Worm (Caenorhabditis elegans) whole organism, L4 larva: Measurements from ENCODE around the gene C07D8.5.

Source experiments
- D1046.2 ChIP-seq: fragments of 200-800 bp; sonication (Bioruptor generic); IDR thresholded peaks from 2 replicates; pipeline ENCODE4 v1.3.6; 2022; ENCODE audit warnings: missing genetic modification characterization, missing compliant biosample characterization
- F26F4.8 ChIP-seq: fragments of 200-800 bp; sonication (Bioruptor generic); conservative IDR thresholded peaks from 2 replicates; pipeline ENCODE4 v1.3.6; 2022; ENCODE audit warnings: missing genetic modification characterization, missing compliant biosample characterization
- F49E8.2 ChIP-seq: sonication (generic microtip); optimal IDR thresholded peaks from 2 replicates; lab custom pipeline; 2016; ENCODE audit warnings: missing compliant biosample characterization, mild to moderate bottlenecking, missing genetic modification characterization, borderline replicate concordance
- Y48G9A.11 ChIP-seq: fragments of 200-800 bp; sonication (Bioruptor generic); IDR thresholded peaks from 2 replicates; pipeline ENCODE4 v1.3.6; 2022; ENCODE audit warnings: missing genetic modification reagents, missing genetic modification characterization, missing compliant biosample characterization
- aha-1 ChIP-seq: fragments of 150-350 bp; peaks from one replicate; lab custom pipeline; 2014; ENCODE audit warnings: missing biosample characterization, missing genetic modification characterization
- arid-1 ChIP-seq: fragments of 200-800 bp; sonication (Bioruptor generic); conservative IDR thresholded peaks from 2 replicates; pipeline ENCODE4 v1.3.6; 2022; ENCODE audit warnings: missing genetic modification reagents, missing genetic modification characterization, missing compliant biosample characterization
- ceh-20 ChIP-seq: fragments of 200-800 bp; sonication (Bioruptor generic); IDR thresholded peaks from 2 replicates; pipeline ENCODE4 v1.3.6; 2022; ENCODE audit warnings: missing genetic modification reagents, missing genetic modification characterization, missing compliant biosample characterization
- ceh-62 ChIP-seq: sonication (generic microtip); optimal IDR thresholded peaks from 2 replicates; lab custom pipeline; 2017; ENCODE audit warnings: missing biosample characterization, missing genetic modification characterization
- ceh-82 ChIP-seq: sonication (generic microtip); optimal IDR thresholded peaks from 2 replicates; lab custom pipeline; 2017; ENCODE audit warnings: missing biosample characterization, missing genetic modification characterization
- cey-2 ChIP-seq: sonication (generic microtip); optimal IDR thresholded peaks from 3 replicates; lab custom pipeline; 2017; ENCODE audit warnings: missing genetic modification characterization, mild to moderate bottlenecking, missing compliant biosample characterization, antibody characterized with exemption, borderline replicate concordance; ENCODE audit not compliant: insufficient read depth
- ctbp-1 ChIP-seq: fragments of 200-800 bp; sonication (Bioruptor generic); IDR thresholded peaks from 2 replicates; pipeline ENCODE4 v1.3.6; 2022; ENCODE audit warnings: missing genetic modification reagents, missing genetic modification characterization, missing compliant biosample characterization
- daf-19 ChIP-seq: fragments of 200-800 bp; sonication (Bioruptor generic); conservative IDR thresholded peaks from 2 replicates; pipeline ENCODE4 v1.3.6; 2022; ENCODE audit warnings: missing genetic modification characterization, missing compliant biosample characterization
- dmd-6 ChIP-seq: fragments of 200-800 bp; sonication (Bioruptor generic); IDR thresholded peaks from 2 replicates; pipeline ENCODE4 v1.3.6; 2022; ENCODE audit warnings: missing genetic modification reagents, missing genetic modification characterization, missing compliant biosample characterization
- duxl-1 ChIP-seq: sonication (generic microtip); optimal IDR thresholded peaks from 2 replicates; lab custom pipeline; 2016; ENCODE audit warnings: mild to moderate bottlenecking, missing genetic modification characterization, moderate library complexity, missing compliant biosample characterization; ENCODE audit not compliant: poor library complexity
- fkh-10 ChIP-seq: fragments of 150-350 bp; optimal IDR thresholded peaks from 2 replicates; lab custom pipeline; 2014; ENCODE audit warnings: missing biosample characterization, missing genetic modification reagents, missing genetic modification characterization
- gei-8 ChIP-seq: fragments of 200-800 bp; sonication (Bioruptor generic); optimal IDR thresholded peaks from 2 replicates; lab custom pipeline; 2018; ENCODE audit warnings: mild to moderate bottlenecking, missing genetic modification characterization, missing compliant biosample characterization
- hif-1 ChIP-seq, 2 experiments: sonication (generic microtip); optimal IDR thresholded peaks; 2 replicates each; lab custom pipeline; 2016 to 2017; ENCODE audit warnings: missing compliant biosample characterization in 2 of 2, missing genetic modification characterization in 2 of 2, missing genetic modification reagents in 2 of 2, missing genotype in 2 of 2, mild to moderate bottlenecking in 1 of 2
- hlh-30 ChIP-seq: sonication (generic microtip); optimal IDR thresholded peaks from 2 replicates; lab custom pipeline; 2017; ENCODE audit warnings: antibody characterized with exemption, mild to moderate bottlenecking, missing genetic modification characterization, missing compliant biosample characterization; ENCODE audit not compliant: insufficient read depth
- hmg-1.1 ChIP-seq: fragments of 200-800 bp; sonication (Bioruptor generic); IDR thresholded peaks from 2 replicates; pipeline ENCODE4 v1.3.6; 2022; ENCODE audit warnings: missing genetic modification reagents, missing genetic modification characterization, missing compliant biosample characterization
- lim-7 ChIP-seq: fragments of 200-800 bp; sonication (Bioruptor generic); IDR thresholded peaks from 2 replicates; pipeline ENCODE4 v1.3.6; 2022; ENCODE audit warnings: missing genetic modification characterization, missing compliant biosample characterization
- lin-38 ChIP-seq: fragments of 200-800 bp; sonication (Bioruptor generic); IDR thresholded peaks from 2 replicates; pipeline ENCODE4 v1.3.6; 2022; ENCODE audit warnings: missing genetic modification reagents, missing genetic modification characterization, missing compliant biosample characterization
- lir-3 ChIP-seq: sonication (generic microtip); optimal IDR thresholded peaks from 2 replicates; lab custom pipeline; 2016; ENCODE audit warnings: mild to moderate bottlenecking, missing genetic modification characterization, missing compliant biosample characterization
- mdl-1 ChIP-seq, 2 experiments: fragments of 150-350 bp in 1 of 2; sonication (generic microtip) in 1 of 2; optimal IDR thresholded peaks; 2 replicates each; lab custom pipeline; 2014 to 2017; ENCODE audit warnings: missing biosample characterization in 2 of 2, missing genetic modification characterization in 2 of 2
- mdt-29 ChIP-seq: fragments of 200-800 bp; sonication (Bioruptor generic); IDR thresholded peaks from 2 replicates; pipeline ENCODE4 v1.3.6; 2022; ENCODE audit warnings: missing genetic modification reagents, missing genetic modification characterization, missing compliant biosample characterization
- mep-1 ChIP-seq: fragments of 150-350 bp; sonication (generic microtip); optimal IDR thresholded peaks from 3 replicates; lab custom pipeline; 2014; ENCODE audit warnings: missing biosample characterization, missing genetic modification characterization
- mes-2 ChIP-seq: sonication (generic microtip); optimal IDR thresholded peaks from 2 replicates; lab custom pipeline; 2016; ENCODE audit warnings: missing genotype, mild to moderate bottlenecking, missing genetic modification characterization, missing compliant biosample characterization; ENCODE audit not compliant: poor library complexity, severe bottlenecking
- mxl-2 ChIP-seq: fragments of 200-800 bp; sonication (Bioruptor generic); conservative IDR thresholded peaks from 2 replicates; pipeline ENCODE4 v1.3.6; 2022; ENCODE audit warnings: missing genetic modification reagents, missing genetic modification characterization, missing compliant biosample characterization
- mxl-3 ChIP-seq: fragments of 200-800 bp; sonication (Bioruptor generic); optimal IDR thresholded peaks from 2 replicates; lab custom pipeline; 2018; ENCODE audit warnings: mild to moderate bottlenecking, missing genetic modification characterization, missing compliant biosample characterization
- nhr-102 ChIP-seq: sonication (generic microtip); optimal IDR thresholded peaks from 2 replicates; lab custom pipeline; 2016; ENCODE audit warnings: mild to moderate bottlenecking, missing genetic modification characterization, moderate library complexity, missing compliant biosample characterization
- nhr-11 ChIP-seq: fragments of 150-350 bp; optimal IDR thresholded peaks from 2 replicates; lab custom pipeline; 2014; ENCODE audit warnings: missing biosample characterization, missing genetic modification characterization
- nhr-237 ChIP-seq: sonication (generic microtip); optimal IDR thresholded peaks from 2 replicates; lab custom pipeline; 2017; ENCODE audit warnings: missing biosample characterization, missing genetic modification characterization
- nhr-6 ChIP-seq: fragments of 150-350 bp; optimal IDR thresholded peaks from 2 replicates; lab custom pipeline; 2014; ENCODE audit warnings: missing biosample characterization, missing genetic modification characterization
- nhr-77 ChIP-seq: fragments of 150-350 bp; optimal IDR thresholded peaks from 2 replicates; lab custom pipeline; 2014; ENCODE audit warnings: missing biosample characterization, missing genetic modification characterization
- pha-4 ChIP-seq, 2 experiments: fragments of 150-350 bp in 1 of 2; fragments of 200-800 bp in 1 of 2; sonication (Bioruptor generic) in 1 of 2; IDR thresholded peaks in 1 of 2; optimal IDR thresholded peaks in 1 of 2; 2 replicates each; pipeline versions ENCODE4 v1.3.6 to Lab custom; 2014 to 2022; ENCODE audit warnings: missing genetic modification characterization in 2 of 2, missing genetic modification reagents in 2 of 2, missing biosample characterization in 1 of 2, missing compliant biosample characterization in 1 of 2
- pqm-1 ChIP-seq: sonication (generic microtip); optimal IDR thresholded peaks from 2 replicates; lab custom pipeline; 2017; ENCODE audit warnings: missing biosample characterization, missing genetic modification characterization
- sdz-12 ChIP-seq: fragments of 200-800 bp; sonication (Bioruptor generic); optimal IDR thresholded peaks from 2 replicates; lab custom pipeline; 2018; ENCODE audit warnings: mild to moderate bottlenecking, missing genetic modification characterization, missing compliant biosample characterization
- set-16 ChIP-seq: fragments of 200-800 bp; sonication (Bioruptor generic); IDR thresholded peaks from 2 replicates; pipeline ENCODE4 v1.3.6; 2022; ENCODE audit warnings: missing genetic modification reagents, missing genetic modification characterization, missing compliant biosample characterization
- snpc-1.2 ChIP-seq: fragments of 200-800 bp; sonication (Bioruptor generic); IDR thresholded peaks from 2 replicates; pipeline ENCODE4 v1.3.6; 2022; ENCODE audit warnings: missing genetic modification reagents, missing genetic modification characterization, missing compliant biosample characterization
- snpc-4 ChIP-seq: fragments of 150-350 bp; optimal IDR thresholded peaks from 2 replicates; lab custom pipeline; 2014; ENCODE audit warnings: missing biosample characterization, missing genetic modification characterization
- tra-1 ChIP-seq: fragments of 200-800 bp; sonication (Bioruptor generic); IDR thresholded peaks from 2 replicates; pipeline ENCODE4 v1.3.6; 2022; ENCODE audit warnings: missing genetic modification reagents, missing genetic modification characterization, missing compliant biosample characterization
- unc-130 ChIP-seq: sonication (generic microtip); optimal IDR thresholded peaks from 2 replicates; lab custom pipeline; 2016; ENCODE audit warnings: missing genetic modification reagents, missing genetic modification characterization, missing compliant biosample characterization
- unc-62 ChIP-seq, 3 experiments: fragments of 150-350 bp in 1 of 3; sonication (generic microtip); optimal IDR thresholded peaks in 2 of 3; peaks in 1 of 3; 1 replicate in 1 of 3; 2 replicates in 2 of 3; lab custom pipeline; 2014 to 2017; ENCODE audit warnings: missing biosample characterization in 3 of 3, missing genetic modification characterization in 3 of 3, missing genetic modification reagents in 3 of 3, missing genotype in 1 of 3
- zip-11 ChIP-seq: fragments of 200-800 bp; sonication (Bioruptor generic); IDR thresholded peaks from 2 replicates; pipeline ENCODE4 v1.3.6; 2022; ENCODE audit warnings: missing genetic modification characterization, missing compliant biosample characterization
- zip-2 ChIP-seq: fragments of 150-350 bp; optimal IDR thresholded peaks from 2 replicates; lab custom pipeline; 2014; ENCODE audit warnings: missing biosample characterization, missing genetic modification characterization
- ztf-7 ChIP-seq: fragments of 150-350 bp; optimal IDR thresholded peaks from 2 replicates; lab custom pipeline; 2014; ENCODE audit warnings: missing biosample characterization, missing genetic modification characterization

Gene C07D8.5

ce11 chrX:7378608-7379007 is 34.8 kb downstream of the C07D8.5 start (continued):
- TF ChIP-seq gei-8 (GFP tag; lab: Kevin White, UChicago) (peak; percentile 22), ceh-20 (GFP tag; lab: Robert Waterston, UW) (no peak), ceh-82 (tag; lab: Kevin White, UChicago) (no peak), mes-2 (no peak), F49E8.2 (peak; percentile 9), mdt-29 (GFP tag; lab: Robert Waterston, UW) (no peak), daf-19 (GFP tag; lab: Robert Waterston, UW) (no peak), zip-2 (no peak), hlh-30 (tag; lab: Kevin White, UChicago) (peak; percentile 19), ceh-62 (no peak), nhr-77 (tag; lab: Kevin White, UChicago) (no peak), nhr-6 (tag; lab: Kevin White, UChicago) (no peak), pqm-1 (tag; lab: Kevin White, UChicago) (no peak), ctbp-1 (GFP tag; lab: Robert Waterston, UW) (peak; percentile 50; the same call in 1 of the 2 replicates), arid-1 (GFP tag; lab: Robert Waterston, UW) (peak; percentile 53; the same call in 1 of the 2 replicates), cey-2 (no peak), F26F4.8 (GFP tag; lab: Robert Waterston, UW) (0 out of 2 replicates have a peak, but pooled peaks have one; percentile 69), D1046.2 (GFP tag; lab: Robert Waterston, UW) (no peak), lir-3 (no peak), nhr-102 (tag; lab: Kevin White, UChicago) (no peak), zip-11 (GFP tag; lab: Robert Waterston, UW) (0 out of 2 replicates have a peak, but pooled peaks have one; percentile 16), snpc-1.2 (GFP tag; lab: Robert Waterston, UW) (no peak), dmd-6 (GFP tag; lab: Robert Waterston, UW) (no peak), fkh-10 (GFP tag; lab: Kevin White, UChicago) (no peak), set-16 (GFP tag; lab: Robert Waterston, UW) (no peak), snpc-4 (tag; lab: Kevin White, UChicago) (no peak), unc-130 (GFP tag; lab: Kevin White, UChicago) (no peak), hmg-1.1 (GFP tag; lab: Robert Waterston, UW) (no peak), mdl-1 (tag; optimal IDR thresholded peaks at IDR 0.05; lab: Kevin White, UChicago) (no peak), tra-1 (GFP tag; lab: Robert Waterston, UW) (0 out of 2 replicates have a peak, but pooled peaks have one; percentile 22), aha-1 (peak; percentile 94), pha-4 (GFP tag; IDR thresholded peaks at IDR 0.05; lab: Robert Waterston, UW) (peak; percentile 49; the same call in 1 of the 2 replicates), pha-4 (tag; optimal IDR thresholded peaks at IDR 0.05; lab: Kevin White, UChicago) (no peak), mxl-2 (GFP tag; lab: Robert Waterston, UW) (no peak)

ce11 chrX:7390270-7390669 is 46.4 kb downstream of the C07D8.5 start, which contains the start of gene C10A4.6:
C10A4.6 (plus strand) TSS chrX:7390570.
- TF ChIP-seq Y48G9A.11 (GFP tag; lab: Robert Waterston, UW): no peak
- TF ChIP-seq unc-62 (GFP tag; optimal IDR thresholded peaks at IDR 0.05 in 1 of 2; lab: Kevin White, UChicago): peak in 1 of 2 experiments; percentile 27
- no peak for TF ChIP-seq unc-62 (tag; optimal IDR thresholded peaks at IDR 0.05; lab: Kevin White, UChicago)
- no peak for TF ChIP-seq sdz-12 (GFP tag; lab: Kevin White, UChicago)

DNA sequence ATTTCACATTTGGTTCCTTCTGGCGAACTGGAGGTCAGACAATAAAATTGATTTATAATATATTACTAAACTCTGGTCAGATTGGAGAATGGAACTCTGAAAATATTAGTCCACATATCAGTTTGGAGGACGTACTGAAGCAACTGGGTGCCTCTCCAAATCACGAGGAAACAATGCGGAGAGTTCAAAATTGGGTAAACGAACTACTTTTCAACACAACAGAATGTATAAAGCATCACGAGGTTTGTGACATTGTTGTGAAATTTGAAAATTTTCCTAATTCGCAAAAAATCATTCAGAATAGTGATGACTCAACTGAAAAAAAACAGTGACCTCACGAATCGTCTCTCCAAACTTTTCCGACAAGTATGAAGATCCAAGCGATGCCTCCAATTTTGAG is 49.3 kb downstream of the C07D8.5 start, which contains the start of gene gad-2:
gad-2 (plus strand) TSS at position 301 of the 400 bp plus-strand sequence.
- TF ChIP-seq hmg-1.1 (GFP tag; lab: Robert Waterston, UW) (no peak), lim-7 (GFP tag; lab: Robert Waterston, UW) (no peak), snpc-4 (tag; lab: Kevin White, UChicago) (no peak), Y48G9A.11 (GFP tag; lab: Robert Waterston, UW) (no peak), nhr-11 (tag; lab: Kevin White, UChicago) (no peak), sdz-12 (GFP tag; lab: Kevin White, UChicago) (no peak), nhr-237 (no peak), ctbp-1 (GFP tag; lab: Robert Waterston, UW) (no peak), F49E8.2 (no peak), hif-1 (tag; optimal IDR thresholded peaks at IDR 0.05; lab: Kevin White, UChicago) (no peak), lin-38 (GFP tag; lab: Robert Waterston, UW) (no peak), duxl-1 (tag; lab: Kevin White, UChicago) (no peak), tra-1 (GFP tag; lab: Robert Waterston, UW) (no peak), ztf-7 (tag; lab: Kevin White, UChicago) (no peak), mep-1 (tag; lab: Kevin White, UChicago) (no peak), zip-2 (no peak), mxl-3 (no peak)
